Fruit fly (Drosophila melanogaster) whole organism, wandering third instar larva: ENCODE measurements around the gene CG15927.

Experiments used
- Dif ChIP-seq: fragments of 200-275, 200-300 bp; sonication (Bioruptor generic); optimal IDR thresholded peaks from 2 replicates; lab custom pipeline; 2018; ENCODE audit warnings: missing biosample characterization, missing genetic modification characterization; ENCODE audit not compliant: partially characterized antibody
- Myc ChIP-seq: fragments of >200 bp; optimal IDR thresholded peaks from 2 replicates; lab custom pipeline; 2017
- OdsH ChIP-seq: fragments of 200-800 bp; sonication (Bioruptor generic); optimal IDR thresholded peaks from 2 replicates; lab custom pipeline; 2016; ENCODE audit warnings: missing biosample characterization, mild to moderate bottlenecking, missing genetic modification characterization
- pan ChIP-seq: fragments of >200 bp; optimal IDR thresholded peaks from 2 replicates; lab custom pipeline; 2017

DNA sequence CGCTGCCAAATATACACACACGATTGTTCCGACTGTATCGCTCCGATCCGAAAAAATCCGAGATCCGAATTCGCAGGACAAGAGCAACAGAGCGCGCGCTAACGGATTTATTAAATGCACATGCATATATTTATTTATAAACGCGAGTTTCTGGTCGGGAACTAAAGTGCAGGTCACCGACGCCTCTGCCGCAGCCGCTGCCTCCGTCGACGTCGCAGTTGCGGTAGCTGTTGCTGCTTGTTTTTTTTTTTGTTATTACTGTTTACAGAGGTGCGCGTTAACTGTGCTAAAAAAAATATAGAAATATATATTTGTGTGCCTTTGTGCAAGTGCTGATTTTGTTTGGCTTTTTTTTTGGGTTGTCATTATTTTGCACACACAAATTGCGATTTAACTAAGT is 9.0 kb downstream of the CG15927 start:
- TF ChIP-seq pan, result no peak
- TF ChIP-seq OdsH (GFP tag; lab: Kevin White, UChicago), result no peak
- no peak for TF ChIP-seq Myc (lab: Kevin White, UChicago)
- TF ChIP-seq Dif (GFP tag; lab: Kevin White, UChicago), result no peak
